Fruit fly (Drosophila melanogaster): Measurements from ENCODE around the gene mus304.

mus304 gene

dm6 chr3L:18088027-18088426 lies 21.6 kb upstream of the mus304 start (continued):
- TF ChIP-seq CG33557 (GFP tag; optimal IDR thresholded peaks at IDR 0.05) (no peak), BEAF-32 (GFP tag; optimal IDR thresholded peaks at IDR 0.05) (peak; percentile 43), CG30431 (GFP tag; optimal IDR thresholded peaks at IDR 0.05) (no peak), Hr78 (GFP tag; optimal IDR thresholded peaks at IDR 0.05) (peak; percentile 12 to 52), Opbp (GFP tag; IDR thresholded peaks at IDR 0.05; ENCODE audit: partially characterized antibody) (peak; percentile 73), zfh1 (GFP tag; IDR thresholded peaks at IDR 0.05) (0 out of 3 replicates have a peak, but pooled peaks have one; percentile 17), D19B (GFP tag; optimal IDR thresholded peaks at IDR 0.05) (no peak), dpn (GFP tag; optimal IDR thresholded peaks at IDR 0.05) (peak in 1 of 2 experiments; percentile 4), CG9609 (GFP tag; optimal IDR thresholded peaks at IDR 0.05) (no peak), chif (GFP tag; optimal IDR thresholded peaks at IDR 0.05) (peak in 1 of 2 experiments; percentile 27), HLH4C (GFP tag; IDR thresholded peaks at IDR 0.05; ENCODE audit: partially characterized antibody) (peak; percentile 47; the same call in 2 of the 3 replicates), gem (tag; optimal IDR thresholded peaks at IDR 0.05) (peak; percentile 15), dimm (GFP tag; IDR thresholded peaks at IDR 0.05) (no peak), Aef1 (GFP tag; IDR thresholded peaks at IDR 0.05) (no peak), dm (GFP tag; optimal IDR thresholded peaks at IDR 0.05) (peak; percentile 6), CTCF (GFP tag; optimal IDR thresholded peaks at IDR 0.05) (peak; percentile 68), CG12769 (tag; optimal IDR thresholded peaks at IDR 0.05) (peak; percentile 17), CG17328 (GFP tag; IDR thresholded peaks at IDR 0.05) (no peak), CG42726 (GFP tag; IDR thresholded peaks at IDR 0.05; ENCODE audit: partially characterized antibody) (peak; percentile 57), CG15601 (tag; optimal IDR thresholded peaks at IDR 0.05) (peak; percentile 33), CG13624 (GFP tag; optimal IDR thresholded peaks at IDR 0.05) (peak; percentile 22), CG15479 (GFP tag; optimal IDR thresholded peaks at IDR 0.05) (no peak), org-1 (GFP tag; optimal IDR thresholded peaks at IDR 0.05) (no peak), sug (tag; optimal IDR thresholded peaks at IDR 0.05) (peak; percentile 29), Eip74EF (GFP tag; optimal IDR thresholded peaks at IDR 0.05) (peak in 1 of 2 experiments; percentile 99), CG9876 (GFP tag; optimal IDR thresholded peaks at IDR 0.05) (no peak), CG17361 (GFP tag; IDR thresholded peaks at IDR 0.05) (0 out of 3 replicates have a peak, but pooled peaks have one; percentile 18), bbx (GFP tag; IDR thresholded peaks at IDR 0.05; ENCODE audit: partially characterized antibody) (peak; percentile 71), sens (GFP tag) (peak; percentile 72), MBD-R2 (GFP tag; IDR thresholded peaks at IDR 0.05) (0 out of 2 replicates have a peak, but pooled peaks have one; percentile 25), CG18764 (GFP tag; optimal IDR thresholded peaks at IDR 0.05) (no peak), CG16813 (GFP tag; IDR thresholded peaks at IDR 0.05; ENCODE audit: partially characterized antibody) (peak; percentile 43; the same call in 1 of the 3 replicates), bab2 (GFP tag; optimal IDR thresholded peaks at IDR 0.05) (no peak), Jarid2 (GFP tag; optimal IDR thresholded peaks at IDR 0.05) (peak; percentile 20), CG2199 (GFP tag; IDR thresholded peaks at IDR 0.05) (peak; percentile 96), Ets97D (GFP tag; optimal IDR thresholded peaks at IDR 0.05) (peak; percentile 78), CoRest (tag; optimal IDR thresholded peaks at IDR 0.05) (peak; percentile 54), CG14860 (GFP tag; IDR thresholded peaks at IDR 0.05; ENCODE audit: partially characterized antibody) (no peak), CG11504 (tag; optimal IDR thresholded peaks at IDR 0.05) (peak; percentile 46), CG15696 (tag; optimal IDR thresholded peaks at IDR 0.05) (peak; percentile 12), NfI (GFP tag; optimal IDR thresholded peaks at IDR 0.05) (peak; percentile 19), CG7839 (tag; optimal IDR thresholded peaks at IDR 0.05) (peak; percentile 34), nmo (GFP tag; optimal IDR thresholded peaks at IDR 0.05) (peak; percentile 55), ara (GFP tag; IDR thresholded peaks at IDR 0.05) (0 out of 2 replicates have a peak, but pooled peaks have one; percentile 21), Myb (GFP tag; optimal IDR thresholded peaks at IDR 0.05) (peak; percentile 86), grau (tag; optimal IDR thresholded peaks at IDR 0.05) (no peak), Dref (GFP tag; IDR thresholded peaks at IDR 0.05) (no peak), H2.0 (GFP tag; IDR thresholded peaks at IDR 0.05) (no peak), CG1603 (tag; optimal IDR thresholded peaks at IDR 0.05) (peak; percentile 65), CG11093 (GFP tag; IDR thresholded peaks at IDR 0.05) (no peak)
